Worm (Caenorhabditis elegans): ENCODE measurements around the gene F16G10.8.

F16G10.8 gene

DNA sequence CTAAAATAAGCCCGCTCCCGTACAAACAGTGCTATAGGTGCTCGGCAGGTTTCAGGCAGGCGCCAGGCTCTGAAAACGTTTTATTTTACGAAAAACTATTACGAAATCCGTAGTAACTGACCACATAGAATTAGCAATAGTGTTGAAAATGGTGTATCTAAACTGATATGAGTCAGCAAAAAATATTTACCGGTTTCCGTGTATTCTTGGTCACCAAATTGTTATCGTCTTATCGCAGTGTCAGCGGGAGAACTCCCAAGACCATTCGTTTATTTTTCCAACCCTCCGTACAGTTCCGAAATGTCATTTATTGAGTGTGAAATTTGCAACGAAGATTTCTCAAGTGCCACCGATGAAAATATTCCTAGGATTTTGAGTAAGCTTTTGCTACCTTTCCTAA lies 51.0 kb downstream of the F16G10.8 start, which contains the start of gene F43C11.8:
Gene F43C11.8 (plus strand): TSS at position 301 of the 400 bp plus-strand sequence.
- TF ChIP-seq aly-2 (tag; optimal IDR thresholded peaks at IDR 0.05) (no peak), mdl-1 (tag; optimal IDR thresholded peaks at IDR 0.05) (no peak), mml-1 (tag; optimal IDR thresholded peaks at IDR 0.05) (no peak)

All from whole organism, L3 larva.